Fruit fly (Drosophila melanogaster): ENCODE results near the gene cold.
A peak's percentile ranks its signal among the peaks of the same experiment; 100 is the strongest.

The cold gene

DNA sequence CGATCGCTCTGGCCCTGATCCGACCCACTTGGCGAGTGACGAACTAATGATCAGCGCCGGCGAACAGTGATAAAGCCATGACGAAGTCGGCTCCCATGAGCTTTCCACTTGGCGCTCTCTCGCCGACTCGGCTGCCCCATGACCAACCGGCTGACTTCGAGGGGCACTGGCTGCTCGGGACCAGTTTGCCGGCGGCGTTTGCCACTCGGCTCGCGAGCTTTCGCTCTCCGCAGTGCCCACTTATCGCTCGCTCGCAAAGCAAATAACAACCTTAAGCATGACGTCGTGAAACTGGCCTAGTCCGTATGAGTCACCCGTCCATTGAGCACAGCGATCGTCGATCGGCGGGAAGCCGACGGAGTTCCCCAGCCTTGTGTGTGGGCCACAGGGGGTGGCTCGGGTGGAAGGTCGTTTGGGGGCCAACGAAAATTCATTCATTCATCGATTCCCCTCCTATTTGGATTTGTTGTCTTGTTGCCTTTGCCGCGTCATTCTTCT, 21.6 kb upstream of the cold start, which contains the start of gene Ets21C:
Ets21C (minus strand) TSS at position 492 of the 498 bp plus-strand sequence.
- no peak for TF ChIP-seq CG8478 (optimal IDR thresholded peaks at IDR 0.05)
- TF ChIP-seq CTCF (optimal IDR thresholded peaks at IDR 0.05): no peak

DNA sequence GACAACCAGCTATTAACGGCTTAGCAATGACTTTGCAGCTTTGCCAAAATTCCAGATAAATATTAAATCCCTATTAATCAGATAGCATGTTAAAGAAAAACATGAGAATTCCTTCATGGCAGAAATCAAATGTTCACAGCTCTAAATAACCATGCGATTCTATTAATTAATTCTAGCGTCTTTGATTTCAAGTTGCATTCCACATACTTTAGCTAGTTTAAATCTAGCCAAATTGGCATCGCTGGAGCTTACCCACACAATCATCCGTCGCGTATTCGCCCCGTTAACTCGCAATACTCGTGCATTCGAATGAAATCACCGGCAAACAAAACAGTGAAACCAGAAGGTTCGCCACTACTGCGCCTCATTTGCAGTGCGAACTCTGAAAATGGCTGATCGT, 14.8 kb upstream of the cold start, which contains the start of gene Tspo:
Tspo (plus strand) TSS at position 302 of the 400 bp plus-strand sequence.
- no peak for TF ChIP-seq CTCF (optimal IDR thresholded peaks at IDR 0.05)
- TF ChIP-seq CG8478 (optimal IDR thresholded peaks at IDR 0.05): no peak

DNA sequence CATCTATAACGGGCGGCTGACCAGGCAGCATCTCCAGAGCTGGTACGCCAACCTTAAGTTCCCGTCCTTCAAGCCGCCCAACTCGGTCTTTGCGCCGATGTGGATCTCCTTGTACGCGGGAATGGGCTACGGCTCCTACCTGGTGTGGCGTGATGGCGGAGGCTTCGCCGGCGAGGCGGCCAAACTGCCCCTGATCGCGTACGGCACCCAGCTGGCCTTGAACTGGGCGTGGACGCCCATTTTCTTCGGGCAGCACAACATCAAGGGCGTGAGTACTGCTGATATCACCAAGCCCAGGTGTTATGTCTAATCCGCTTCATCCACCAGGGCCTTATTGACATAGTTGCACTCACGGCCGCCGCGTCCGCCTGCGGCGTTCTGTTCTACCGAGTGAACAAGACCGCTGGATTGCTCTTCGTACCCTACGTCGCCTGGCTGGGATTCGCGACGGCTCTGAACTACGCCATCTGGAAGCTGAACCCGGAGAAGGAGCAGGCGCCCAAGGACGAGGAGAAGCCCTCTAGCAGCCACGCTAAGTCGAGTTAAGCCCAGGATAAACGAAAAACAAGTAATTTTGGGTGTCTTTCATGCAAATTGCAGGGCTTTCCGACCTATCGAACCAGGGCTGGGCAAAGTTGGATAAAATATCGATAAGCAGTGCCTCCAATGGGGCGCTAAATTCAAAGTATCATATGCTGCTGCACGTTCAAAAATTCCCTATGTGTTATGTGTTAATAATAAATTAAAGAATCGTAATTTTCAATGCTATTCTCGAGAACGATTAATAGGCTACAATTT, 14.1 kb upstream of the cold start, which contains the start of gene rempA:
rempA (minus strand) TSS at position 541 of the 798 bp plus-strand sequence.
- no peak for TF ChIP-seq CG8478 (optimal IDR thresholded peaks at IDR 0.05)
- peak in 1 of 2 experiments; percentile 39 for TF ChIP-seq CTCF (optimal IDR thresholded peaks at IDR 0.05)

DNA sequence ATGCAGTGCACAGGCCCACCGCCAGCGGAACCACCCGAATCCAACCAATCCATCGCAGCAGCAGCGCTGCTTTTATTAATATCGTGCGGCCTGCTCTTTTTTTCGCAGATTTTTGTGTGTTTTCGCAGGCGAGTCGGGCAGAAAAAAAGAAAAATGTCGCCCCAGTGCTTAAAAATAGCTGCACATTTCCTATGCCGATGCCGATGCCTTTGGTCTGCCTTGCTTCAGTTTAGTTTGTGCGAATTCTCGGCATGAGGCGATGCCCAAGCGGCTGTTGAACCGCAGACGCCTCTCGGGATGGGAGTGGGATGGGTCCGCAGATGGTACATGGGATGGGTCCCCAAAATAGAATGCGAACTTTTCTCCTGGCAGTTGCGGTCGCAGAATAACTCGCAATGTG, 10.8 kb upstream of the cold start:
- no peak for TF ChIP-seq CTCF (optimal IDR thresholded peaks at IDR 0.05)

DNA sequence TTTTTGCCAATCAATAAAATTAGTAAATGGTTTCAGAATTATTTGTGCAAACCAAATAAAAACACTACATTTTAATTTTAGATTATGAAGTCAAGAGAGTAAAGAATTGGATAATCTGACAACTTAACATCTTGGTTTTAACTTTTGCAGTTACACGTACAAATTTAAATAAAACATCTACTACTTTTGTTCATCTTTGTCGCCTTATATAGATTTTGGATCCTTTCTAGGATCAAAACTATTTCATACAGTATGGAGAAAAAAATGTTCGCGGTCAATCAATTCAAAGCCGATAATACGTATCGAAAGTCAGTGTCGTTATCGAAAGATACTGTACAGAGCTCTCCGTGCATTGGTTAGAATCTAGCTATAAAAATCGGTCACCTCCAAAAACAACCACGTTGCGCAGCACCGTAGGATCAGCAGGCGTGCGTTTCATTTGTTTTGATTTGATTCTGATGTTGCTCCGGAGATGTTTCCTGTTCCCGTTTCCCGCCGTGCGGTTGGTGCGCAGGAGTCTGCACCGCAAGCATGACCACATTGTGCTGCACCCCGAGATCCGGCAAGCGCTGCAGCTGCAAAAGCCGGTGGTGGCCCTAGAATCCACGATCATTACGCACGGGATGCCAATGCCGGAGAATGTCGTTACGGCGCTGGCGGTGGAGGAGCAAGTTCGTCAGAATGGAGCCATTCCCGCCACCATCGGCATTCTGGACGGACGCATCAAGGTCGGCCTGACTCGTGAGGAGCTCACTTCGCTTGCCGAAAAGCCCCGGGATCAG, 10.1 kb upstream of the cold start, which contains the start of the genes uncNacbeta and CG2794:
uncNacbeta (minus strand) TSS at position 51 of the 782 bp plus-strand sequence.
CG2794 (plus strand) TSS at position 395 of the 782 bp plus-strand sequence.
- TF ChIP-seq CTCF (optimal IDR thresholded peaks at IDR 0.05) (peak in 1 of 2 experiments; percentile 46), CG8478 (optimal IDR thresholded peaks at IDR 0.05) (no peak)

DNA sequence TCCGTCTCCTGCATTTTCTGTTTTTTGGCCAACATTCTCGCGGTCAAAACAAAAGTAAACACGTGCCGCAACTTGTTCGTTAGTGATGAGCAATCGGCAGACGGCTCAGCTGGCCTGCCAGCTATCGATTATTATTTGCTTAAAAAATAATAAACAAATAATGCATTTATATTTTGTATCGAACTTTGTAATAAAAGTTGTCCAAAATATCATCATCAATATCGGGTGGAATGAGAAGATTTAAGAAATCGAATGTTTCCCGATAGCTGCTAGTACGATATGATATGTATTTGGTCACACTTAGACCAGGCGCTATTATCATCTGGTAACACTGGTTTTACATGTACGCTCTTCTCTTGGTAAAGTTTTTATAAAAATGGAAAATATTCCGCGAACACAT, 6.1 kb upstream of the cold start, which contains the start of the genes Nle and Sf3b1:
Nle (minus strand) TSS at position 92 of the 400 bp plus-strand sequence.
Sf3b1 (plus strand) TSS at position 311 of the 400 bp plus-strand sequence.
- peak in 1 of 2 experiments; percentile 4 for TF ChIP-seq CTCF (optimal IDR thresholded peaks at IDR 0.05)
- no peak for TF ChIP-seq CG8478 (optimal IDR thresholded peaks at IDR 0.05)

DNA sequence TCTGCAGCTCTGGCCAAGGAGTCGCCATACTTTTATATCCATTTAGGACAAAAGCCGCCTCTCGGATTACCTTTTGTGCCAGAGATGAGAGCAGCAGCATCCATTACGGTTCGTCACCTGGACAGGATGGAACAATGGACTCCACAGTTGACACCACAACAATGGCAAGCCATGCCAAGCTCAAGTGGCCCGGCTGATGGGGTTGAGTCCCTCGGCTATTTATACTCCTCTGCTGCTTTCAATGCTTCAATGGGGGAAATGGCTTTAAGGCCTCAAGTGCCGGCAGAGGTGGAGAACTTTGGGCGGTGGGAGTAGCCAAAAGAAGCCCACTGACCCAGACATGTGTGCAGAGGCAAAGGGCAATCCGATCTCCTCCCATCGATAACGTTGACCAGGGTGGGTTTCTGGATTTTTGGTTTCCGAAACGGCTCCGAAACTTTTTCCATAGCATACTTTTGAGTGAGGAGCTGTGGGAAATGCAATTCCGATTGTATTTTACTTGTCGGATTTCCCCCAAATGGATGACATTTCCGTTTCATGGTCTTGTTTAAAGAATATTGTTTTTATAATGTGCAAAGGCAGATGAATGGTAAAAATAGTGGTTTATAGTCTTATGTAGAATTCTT, 2.6 kb downstream of the cold start, which contains the start of gene Ptth:
Ptth (minus strand) TSS at position 338 of the 626 bp plus-strand sequence.
- peak; percentile 47 to 59 for TF ChIP-seq CTCF (optimal IDR thresholded peaks at IDR 0.05)
- TF ChIP-seq CG8478 (optimal IDR thresholded peaks at IDR 0.05): no peak

DNA sequence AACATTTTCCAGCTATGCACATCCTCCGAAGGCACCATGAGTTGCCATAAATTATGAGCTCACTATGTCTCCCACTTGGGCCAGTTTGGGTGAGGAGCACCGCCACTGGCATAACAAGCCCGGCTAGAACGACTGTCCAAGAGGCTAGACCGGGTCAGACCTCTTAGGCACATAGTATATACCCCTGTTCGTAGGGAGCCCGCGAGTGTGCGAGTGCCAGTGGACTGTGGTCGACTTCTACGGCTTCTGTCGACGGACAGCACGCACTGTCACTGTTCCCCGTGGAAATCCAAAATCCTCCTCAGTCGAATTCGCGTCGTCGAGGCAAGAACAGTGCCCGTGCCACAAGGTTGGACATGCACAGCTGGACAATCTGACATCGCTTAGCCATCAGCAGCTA, 3.1 kb downstream of the cold start, which contains the start of gene Pph13:
Pph13 (plus strand) TSS at position 301 of the 400 bp plus-strand sequence.
- no peak for TF ChIP-seq CTCF (optimal IDR thresholded peaks at IDR 0.05)
- no peak for TF ChIP-seq CG8478 (optimal IDR thresholded peaks at IDR 0.05)

DNA sequence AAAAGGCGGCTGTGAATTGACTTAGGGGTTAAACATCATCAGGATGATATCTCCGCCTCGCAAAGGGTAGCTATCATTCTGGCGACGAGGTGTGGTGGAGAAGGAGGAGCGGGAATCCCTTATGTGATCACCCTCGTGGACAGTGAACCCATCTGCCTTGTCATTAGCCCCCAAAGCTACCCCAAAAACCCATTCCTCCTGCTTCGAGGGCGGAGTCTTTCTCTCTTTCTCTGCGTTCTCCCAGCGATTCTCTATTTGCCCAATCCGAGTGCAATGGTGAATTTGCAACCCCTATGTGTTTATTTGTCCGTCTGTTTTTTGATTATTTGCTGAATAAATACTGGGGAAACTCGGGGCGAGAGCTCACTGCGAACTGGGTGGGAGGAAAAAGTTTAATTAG, 11.2 kb downstream of the cold start:
- TF ChIP-seq CG8478 (optimal IDR thresholded peaks at IDR 0.05) (no peak), CTCF (optimal IDR thresholded peaks at IDR 0.05) (no peak)

DNA sequence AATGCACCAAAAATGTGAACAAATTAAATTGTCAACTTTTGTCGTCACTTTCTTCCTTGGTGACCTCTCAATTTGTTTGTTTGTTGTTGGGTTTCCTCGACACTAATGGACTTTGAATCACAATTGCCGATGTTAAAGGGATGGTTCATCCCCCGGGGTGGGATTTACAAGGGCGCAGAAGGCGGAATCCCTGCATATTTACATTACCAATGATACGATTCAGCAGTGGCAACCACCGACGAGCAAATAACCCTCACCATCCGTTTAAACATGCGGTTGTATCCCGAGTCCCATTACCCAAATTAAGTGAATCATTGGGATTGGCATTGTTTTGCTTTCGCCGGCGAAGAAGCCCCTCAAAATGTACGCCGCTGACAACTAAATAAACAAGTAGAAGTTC, 17.4 kb downstream of the cold start:
- TF ChIP-seq CTCF (optimal IDR thresholded peaks at IDR 0.05): no peak
- TF ChIP-seq CG8478 (optimal IDR thresholded peaks at IDR 0.05): no peak

DNA sequence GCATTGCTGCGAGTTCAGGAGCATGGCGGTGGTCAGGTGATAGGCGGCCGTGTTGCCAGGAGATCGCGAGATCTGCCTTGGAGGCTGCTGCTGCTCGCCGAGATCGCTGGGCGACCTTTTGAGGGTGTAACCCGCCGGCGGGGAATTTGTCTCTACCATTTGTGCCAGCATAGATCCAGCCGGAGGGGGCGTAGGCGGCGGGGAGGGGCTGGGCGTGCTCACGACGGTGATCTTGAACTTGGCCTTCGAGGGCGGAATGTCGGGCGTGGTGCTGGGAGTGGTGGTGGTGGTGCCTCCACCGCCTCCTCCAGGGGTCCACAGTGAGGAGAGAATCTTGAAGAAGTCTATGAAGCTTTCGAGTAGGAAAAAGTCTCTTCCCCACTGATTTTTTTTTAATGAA, 20.0 kb downstream of the cold start:
- TF ChIP-seq CTCF (optimal IDR thresholded peaks at IDR 0.05) (no peak), CG8478 (optimal IDR thresholded peaks at IDR 0.05) (no peak)

DNA sequence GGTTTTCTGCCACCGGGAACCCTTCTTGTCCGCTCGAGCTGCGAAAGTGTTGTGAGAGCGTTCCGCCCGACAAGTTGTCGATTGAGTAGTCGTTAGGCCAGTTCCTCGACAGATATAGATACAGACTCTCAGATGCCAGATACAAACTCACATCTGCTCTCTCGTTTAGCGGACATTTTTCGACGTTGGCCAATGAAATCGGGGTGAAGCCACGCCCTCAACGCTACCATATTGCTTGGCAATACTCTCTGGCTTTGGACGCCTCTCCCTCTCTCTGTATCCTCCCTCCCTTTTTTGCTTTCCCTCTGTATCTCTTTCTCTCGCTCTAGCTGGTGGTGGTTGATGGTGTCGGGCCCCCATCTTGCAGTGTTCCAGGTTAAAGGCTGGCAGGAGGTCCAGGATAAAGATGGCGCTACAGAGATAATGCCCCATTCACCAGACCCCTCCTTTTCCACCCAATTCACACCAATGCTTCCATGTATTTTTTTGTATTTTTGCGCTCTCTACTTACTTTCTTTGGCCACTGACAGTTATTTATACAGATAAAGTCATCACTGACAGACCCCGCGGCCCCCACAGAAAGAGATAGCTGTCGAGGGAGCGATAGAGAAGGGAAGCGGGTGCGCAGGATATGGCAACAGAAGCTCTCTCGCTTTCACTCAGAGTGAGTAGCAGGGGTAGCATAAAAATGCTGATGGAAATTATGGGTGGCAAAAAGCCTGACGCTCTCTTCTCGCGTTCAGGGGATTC, 20.7 kb downstream of the cold start, which contains the start of gene Gsc:
Gsc (minus strand) TSS at position 51 of the 750 bp plus-strand sequence.
- TF ChIP-seq CG8478 (optimal IDR thresholded peaks at IDR 0.05) (no peak), CTCF (optimal IDR thresholded peaks at IDR 0.05) (no peak)

DNA sequence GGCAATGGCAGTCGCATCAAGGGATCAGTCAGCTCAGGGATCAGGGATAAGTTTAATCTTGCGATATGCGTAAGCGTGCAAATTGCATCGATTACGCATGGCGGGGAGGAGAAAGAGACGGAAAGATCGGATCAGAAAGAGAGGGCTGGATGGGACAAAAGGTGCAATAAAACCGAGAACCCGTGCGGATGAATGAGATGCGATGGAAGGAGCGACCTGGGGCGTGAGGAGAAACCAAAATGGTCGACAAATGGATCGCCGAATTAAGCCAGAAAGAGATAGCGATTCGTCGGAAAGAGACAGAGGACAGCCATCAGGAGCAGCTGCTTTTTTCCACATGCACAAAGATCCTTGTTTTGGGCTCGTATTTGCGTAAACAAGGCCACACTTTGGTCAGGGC, 23.7 kb downstream of the cold start:
- TF ChIP-seq CG8478 (optimal IDR thresholded peaks at IDR 0.05) (no peak), CTCF (optimal IDR thresholded peaks at IDR 0.05) (no peak)

DNA sequence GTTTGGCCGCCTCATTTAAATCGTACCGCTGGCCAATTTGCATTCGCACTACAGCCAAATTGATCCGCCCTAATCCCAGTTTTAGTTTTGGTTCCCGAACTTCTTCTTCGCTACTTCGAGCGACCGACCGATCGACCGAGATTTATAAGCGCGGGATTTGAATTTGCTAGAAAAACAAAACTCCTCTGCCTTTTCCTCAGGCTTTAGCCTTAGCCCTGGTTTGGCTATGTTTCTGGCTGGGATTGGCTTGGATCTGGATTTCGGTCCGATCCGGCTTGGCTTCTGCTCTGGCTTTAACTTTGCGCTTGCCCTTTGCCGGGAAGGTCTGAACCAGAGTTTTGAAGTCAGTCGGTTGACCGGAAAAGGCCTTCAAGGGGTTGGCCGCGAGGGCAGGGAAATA, 27.8 kb downstream of the cold start:
- no peak for TF ChIP-seq CG8478 (optimal IDR thresholded peaks at IDR 0.05)
- peak in 1 of 2 experiments; percentile 20 for TF ChIP-seq CTCF (optimal IDR thresholded peaks at IDR 0.05)

Data from S2 (cell line).